Worm (Caenorhabditis elegans) whole organism, early embryonic: ENCODE results near the gene D1014.7.

ENCODE experiments used
- B0310.2 ChIP-seq: sonication (generic microtip); optimal IDR thresholded peaks from 2 replicates; lab custom pipeline; 2016; ENCODE audit warnings: mild to moderate bottlenecking, missing genetic modification characterization, missing compliant biosample characterization
- F13C5.2 ChIP-seq: sonication (generic microtip); optimal IDR thresholded peaks from 2 replicates; lab custom pipeline; 2017; ENCODE audit warnings: mild to moderate bottlenecking, missing genetic modification characterization, inconsistent platforms, missing compliant biosample characterization
- aly-1 ChIP-seq: sonication (generic microtip); optimal IDR thresholded peaks from 2 replicates; lab custom pipeline; 2016; ENCODE audit warnings: missing genetic modification characterization, missing compliant biosample characterization
- ama-1 ChIP-seq: fragments of 150-350 bp; optimal IDR thresholded peaks from 2 replicates; lab custom pipeline; 2014
- ceh-13 ChIP-seq: fragments of 200-800 bp; sonication (Bioruptor generic); optimal IDR thresholded peaks from 2 replicates; lab custom pipeline; 2018; ENCODE audit warnings: mild to moderate bottlenecking, missing genetic modification characterization, missing compliant biosample characterization
- ceh-36 ChIP-seq: sonication (generic microtip); optimal IDR thresholded peaks from 2 replicates; lab custom pipeline; 2016; ENCODE audit warnings: missing genetic modification characterization, inconsistent platforms, missing compliant biosample characterization
- ets-7 ChIP-seq: sonication (generic microtip); optimal IDR thresholded peaks from 2 replicates; lab custom pipeline; 2016; ENCODE audit warnings: missing genotype, missing genetic modification characterization, missing compliant biosample characterization
- flt-1 ChIP-seq: fragments of 200-800 bp; sonication (Bioruptor generic); IDR thresholded peaks from 2 replicates; pipeline ENCODE4 v1.3.6; 2022; ENCODE audit warnings: missing genetic modification characterization, missing compliant biosample characterization
- hmbx-1 ChIP-seq: sonication (generic microtip); optimal IDR thresholded peaks from 2 replicates; lab custom pipeline; 2016; ENCODE audit warnings: mild to moderate bottlenecking, missing genetic modification characterization, missing compliant biosample characterization
- hmg-4 ChIP-seq: fragments of 200-800 bp; sonication (Bioruptor generic); optimal IDR thresholded peaks from 2 replicates; lab custom pipeline; 2018; ENCODE audit warnings: mild to moderate bottlenecking, missing genetic modification characterization, missing compliant biosample characterization
- hnd-1 ChIP-seq: sonication (generic microtip); optimal IDR thresholded peaks from 2 replicates; lab custom pipeline; 2016; ENCODE audit warnings: missing genetic modification characterization, missing compliant biosample characterization
- pes-1 ChIP-seq: fragments of 200-800 bp; sonication (Bioruptor generic); IDR thresholded peaks from 2 replicates; pipeline ENCODE4 v1.3.6; 2022; ENCODE audit warnings: missing genetic modification reagents, missing genetic modification characterization, missing compliant biosample characterization
- scrt-1 ChIP-seq: fragments of 200-800 bp; sonication (Bioruptor generic); IDR thresholded peaks from 2 replicates; pipeline ENCODE4 v1.3.6; 2022; ENCODE audit warnings: missing genetic modification characterization, missing compliant biosample characterization
- sea-1 ChIP-seq: fragments of 200-800 bp; sonication (Bioruptor generic); conservative IDR thresholded peaks from 2 replicates; pipeline ENCODE4 v1.3.6; 2022; ENCODE audit warnings: missing genetic modification characterization, missing compliant biosample characterization
- tbx-11 ChIP-seq: fragments of 200-800 bp; sonication (Bioruptor generic); IDR thresholded peaks from 2 replicates; pipeline ENCODE4 v1.3.6; 2022; ENCODE audit warnings: missing genetic modification characterization, missing compliant biosample characterization
- tbx-37 ChIP-seq: fragments of 200-800 bp; sonication (Bioruptor generic); conservative IDR thresholded peaks from 2 replicates; pipeline ENCODE4 v1.3.6; 2022; ENCODE audit warnings: missing genetic modification reagents, missing genetic modification characterization, missing compliant biosample characterization
- tra-4 ChIP-seq: sonication (generic microtip); optimal IDR thresholded peaks from 2 replicates; lab custom pipeline; 2017; ENCODE audit warnings: missing genetic modification characterization, missing compliant biosample characterization

The D1014.7 gene

DNA sequence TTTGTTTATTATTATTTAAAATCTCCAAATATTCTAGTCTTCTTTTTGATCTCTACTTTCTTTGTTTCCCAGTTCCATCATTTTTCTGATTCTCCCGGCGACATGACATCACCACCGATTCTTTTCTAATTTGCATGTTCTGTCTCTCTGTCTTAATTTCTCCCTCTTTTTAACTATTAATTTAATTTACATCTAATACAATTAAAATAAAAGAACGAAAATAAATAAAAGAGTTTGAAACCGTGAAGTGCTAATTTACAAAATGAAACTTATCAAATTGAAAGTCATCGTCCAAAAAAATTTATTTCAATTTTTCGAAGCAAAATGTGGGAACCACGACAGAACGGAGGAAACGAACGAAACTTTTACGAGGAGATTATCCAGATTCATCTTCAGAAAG is 41.6 kb downstream of the D1014.7 start, which contains the start of gene F20D6.6:
TSS of gene F20D6.6 (plus strand) at position 301 of the 400 bp plus-strand sequence.
- TF ChIP-seq aly-1 (tag; lab: Kevin White, UChicago) (no peak), sea-1 (GFP tag; lab: Robert Waterston, UW) (no peak), ets-7 (no peak), ceh-13 (GFP tag; lab: Kevin White, UChicago) (no peak)

ce11 chrV:8161699-8162098 is 43.6 kb downstream of the D1014.7 start, which contains the start of gene F20D6.5:
F20D6.5 (plus strand) TSS chrV:8161957.
- TF ChIP-seq hmbx-1 (tag; lab: Kevin White, UChicago) (no peak), ets-7 (no peak), aly-1 (tag; lab: Kevin White, UChicago) (no peak)

ce11 chrV:8163199-8163598 is 45.1 kb downstream of the D1014.7 start:
- TF ChIP-seq hnd-1 (tag; lab: Kevin White, UChicago) (no peak), pes-1 (GFP tag; lab: Robert Waterston, UW) (no peak), hmbx-1 (tag; lab: Kevin White, UChicago) (no peak), aly-1 (tag; lab: Kevin White, UChicago) (no peak), sea-1 (GFP tag; lab: Robert Waterston, UW) (no peak), F13C5.2 (tag; lab: Kevin White, UChicago) (no peak), ceh-36 (tag; lab: Kevin White, UChicago) (no peak), B0310.2 (no peak), ceh-13 (GFP tag; lab: Kevin White, UChicago) (no peak), hmg-4 (GFP tag; lab: Kevin White, UChicago) (no peak), scrt-1 (no peak)

- TF ChIP-seq sea-1 (GFP tag; lab: Robert Waterston, UW) = no peak
- TF ChIP-seq ceh-36 (tag; lab: Kevin White, UChicago) = no peak
- no peak for TF ChIP-seq scrt-1
- TF ChIP-seq ama-1 (lab: Kevin White, UChicago) = no peak
- no peak for TF ChIP-seq hnd-1 (tag; lab: Kevin White, UChicago)
- no peak for TF ChIP-seq aly-1 (tag; lab: Kevin White, UChicago)
These were observed 50.3 kb downstream of the D1014.7 start, which contains the start of gene F20D6.8 for ce11 chrV:8168219-8168962. F20D6.8 (minus strand) TSS chrV:8168269.

ce11 chrV:8169150-8169549 is 51.1 kb downstream of the D1014.7 start:
- TF ChIP-seq hmg-4 (GFP tag; lab: Kevin White, UChicago) (no peak), aly-1 (tag; lab: Kevin White, UChicago) (no peak), hmbx-1 (tag; lab: Kevin White, UChicago) (no peak), tbx-37 (GFP tag; lab: Robert Waterston, UW) (no peak), B0310.2 (no peak), F13C5.2 (tag; lab: Kevin White, UChicago) (no peak), pes-1 (GFP tag; lab: Robert Waterston, UW) (no peak), ceh-13 (GFP tag; lab: Kevin White, UChicago) (no peak), ceh-36 (tag; lab: Kevin White, UChicago) (no peak), hnd-1 (tag; lab: Kevin White, UChicago) (no peak), ets-7 (no peak), sea-1 (GFP tag; lab: Robert Waterston, UW) (no peak), tra-4 (tag; lab: Kevin White, UChicago) (no peak), flt-1 (GFP tag; lab: Robert Waterston, UW) (no peak), ama-1 (lab: Kevin White, UChicago) (no peak), tbx-11 (GFP tag; lab: Robert Waterston, UW) (no peak), scrt-1 (no peak)
